Worm (Caenorhabditis elegans): ENCODE measurements around the gene cfim-2.
A peak's percentile ranks its signal among the peaks of the same experiment; 100 is the strongest.

ce11 chrIV:8927093-8927492 is 969 bp downstream of the cfim-2 start:
- no peak for TF ChIP-seq ama-1 (optimal IDR thresholded peaks at IDR 0.05)
- TF ChIP-seq ceh-36 (tag; optimal IDR thresholded peaks at IDR 0.05): peak; percentile 95
- TF ChIP-seq hnd-1 (tag; optimal IDR thresholded peaks at IDR 0.05): peak; percentile 86
- TF ChIP-seq ceh-13 (GFP tag; optimal IDR thresholded peaks at IDR 0.05): peak; percentile 92
- TF ChIP-seq scrt-1 (GFP tag; IDR thresholded peaks at IDR 0.05): peak; percentile 95
- TF ChIP-seq ets-7 (tag; optimal IDR thresholded peaks at IDR 0.05): peak; percentile 94
- TF ChIP-seq tra-4 (tag; optimal IDR thresholded peaks at IDR 0.05): peak; percentile 97
